Fruit fly (Drosophila melanogaster) whole organism, wandering third instar larva: ENCODE measurements around the gene CG10252.
A peak's percentile ranks its signal among the peaks of the same experiment; 100 is the strongest.

Source experiments
- Abd-B ChIP-seq: fragments of >200 bp; optimal IDR thresholded peaks from 2 replicates; lab custom pipeline; 2017; ENCODE audit warnings: missing biosample characterization, missing genetic modification characterization
- Rel ChIP-seq, 2 experiments: fragments of 200-800 bp; sonication (Bioruptor generic) in 1 of 2; optimal IDR thresholded peaks; 2 replicates in 1 of 2; 3 replicates in 1 of 2; lab custom pipeline; 2016 to 2019; ENCODE audit warnings: mild to moderate bottlenecking in 2 of 2, missing biosample characterization in 2 of 2, missing genetic modification characterization in 2 of 2, moderate library complexity in 1 of 2
- Sp1 ChIP-seq: fragments of 200-800 bp; sonication (Bioruptor generic); optimal IDR thresholded peaks from 3 replicates; lab custom pipeline; 2019; ENCODE audit warnings: missing biosample characterization, mild to moderate bottlenecking, missing genetic modification characterization, moderate library complexity
- br ChIP-seq: fragments of 200-800 bp; sonication (Bioruptor generic); optimal IDR thresholded peaks from 2 replicates; lab custom pipeline; 2016; ENCODE audit warnings: missing biosample characterization, missing genetic modification characterization
- dl ChIP-seq, 2 experiments: fragments of 175-275, 200-275 bp in 1 of 2; fragments of 200-275 bp in 1 of 2; sonication (Bioruptor generic); optimal IDR thresholded peaks; lab custom pipeline; 2018; ENCODE audit warnings: mild to moderate bottlenecking in 2 of 2, missing biosample characterization in 2 of 2, missing genetic modification characterization in 2 of 2, moderate library complexity in 2 of 2; ENCODE audit not compliant: partially characterized antibody in 2 of 2, insufficient read depth in 1 of 2
- dmrt93B ChIP-seq: fragments of 200-800 bp; sonication (Bioruptor generic); optimal IDR thresholded peaks from 2 replicates; lab custom pipeline; 2018; ENCODE audit warnings: missing biosample characterization, mild to moderate bottlenecking, missing genetic modification characterization
- ey ChIP-seq: fragments of 200-800 bp; sonication (Bioruptor generic); optimal IDR thresholded peaks from 2 replicates; lab custom pipeline; 2016; ENCODE audit warnings: missing biosample characterization, missing genetic modification characterization
- foxo ChIP-seq, 2 experiments: fragments of 200-800 bp; sonication (Bioruptor generic); optimal IDR thresholded peaks; 2 replicates in 1 of 2; 3 replicates in 1 of 2; lab custom pipeline; 2016 to 2017; ENCODE audit warnings: missing biosample characterization in 2 of 2, missing genetic modification characterization in 2 of 2
- lola ChIP-seq: fragments of >200 bp; optimal IDR thresholded peaks from 2 replicates; lab custom pipeline; 2017; ENCODE audit warnings: missing biosample characterization, missing genetic modification characterization
- pan ChIP-seq: fragments of >200 bp; optimal IDR thresholded peaks from 2 replicates; lab custom pipeline; 2017
- psq ChIP-seq: fragments of 200-800 bp; sonication (Bioruptor generic); optimal IDR thresholded peaks from 3 replicates; lab custom pipeline; 2017; ENCODE audit warnings: missing biosample characterization, mild to moderate bottlenecking, missing genetic modification characterization, moderate library complexity
- tai ChIP-seq: sonication (Bioruptor generic); optimal IDR thresholded peaks from 2 replicates; lab custom pipeline; 2016; ENCODE audit warnings: missing biosample characterization, missing genetic modification characterization
- usp ChIP-seq: fragments of >200 bp; optimal IDR thresholded peaks from 2 replicates; lab custom pipeline; 2017; ENCODE audit warnings: missing biosample characterization, missing genetic modification characterization

DNA sequence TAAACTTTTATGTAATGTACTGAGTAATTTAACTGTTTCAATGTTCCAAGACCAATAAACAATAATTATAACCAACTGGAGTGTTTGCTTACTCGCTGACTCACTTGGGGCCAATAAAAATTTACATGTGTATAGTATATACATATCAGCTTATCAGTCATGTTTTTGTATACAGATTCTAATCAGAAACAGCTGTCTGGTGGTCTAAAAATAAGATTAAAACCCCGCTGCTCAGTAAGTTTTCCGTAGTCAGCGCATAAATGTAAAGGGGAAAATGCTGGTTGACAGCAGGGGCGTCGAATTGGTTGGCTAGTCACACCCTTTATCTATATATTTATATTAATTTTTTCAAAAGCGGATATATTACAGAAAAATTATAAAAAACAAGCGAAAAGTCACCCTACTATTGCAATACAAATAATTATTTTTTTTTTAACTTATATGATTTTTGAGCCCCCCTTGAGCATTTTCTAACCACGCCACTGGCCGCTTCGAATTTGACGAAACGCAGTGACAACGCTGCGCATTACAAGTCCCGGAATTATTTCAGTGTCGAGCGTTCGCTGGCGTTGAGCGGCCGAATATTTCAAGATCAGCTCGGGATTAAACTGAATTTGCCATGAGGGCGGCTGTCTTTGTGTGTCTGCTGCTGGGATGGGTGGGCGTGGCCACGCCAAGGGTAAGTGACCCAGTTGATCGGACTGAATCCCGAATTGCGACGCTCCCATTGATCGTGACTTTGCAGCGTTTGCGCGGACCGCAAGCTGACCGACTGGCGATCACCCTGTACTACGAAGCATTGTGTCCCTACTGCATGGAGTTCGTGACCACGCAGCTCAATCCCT lies 17.5 kb downstream of the CG10252 start, which contains the start of gene GILT2:
- TF ChIP-seq Sp1: peak; percentile 91
- TF ChIP-seq pan (lab: Kevin White, UChicago): no peak
- TF ChIP-seq foxo (GFP tag; optimal IDR thresholded peaks at IDR 0.05; lab: Kevin White, UChicago): peak in 1 of 2 experiments; percentile 91
- TF ChIP-seq usp: no peak
- TF ChIP-seq dl (GFP tag; optimal IDR thresholded peaks at IDR 0.05; lab: Kevin White, UChicago; ENCODE audit: insufficient read depth in 1 of 2, partially characterized antibody in 2 of 2): no peak
- no peak for TF ChIP-seq Abd-B (GFP tag; lab: Kevin White, UChicago)
- TF ChIP-seq Rel (GFP tag; optimal IDR thresholded peaks at IDR 0.05; lab: Kevin White, UChicago): peak; percentile 3
- peak; percentile 65 for TF ChIP-seq Rel (tag; optimal IDR thresholded peaks at IDR 0.05; lab: Kevin White, UChicago)
- TF ChIP-seq tai: no peak
- TF ChIP-seq psq (GFP tag; lab: Kevin White, UChicago): peak; percentile 86
- no peak for TF ChIP-seq lola
- TF ChIP-seq dmrt93B (GFP tag; lab: Kevin White, UChicago): peak; percentile 83
- peak; percentile 79 for TF ChIP-seq ey (GFP tag; lab: Kevin White, UChicago)
- peak; percentile 81 for TF ChIP-seq br
